Fruit fly (Drosophila melanogaster) whole organism, wandering third instar larva: Measurements from ENCODE around the gene CG42654.

Source experiments
- Abd-B ChIP-seq: fragments of >200 bp; optimal IDR thresholded peaks from 2 replicates; lab custom pipeline; 2017; ENCODE audit warnings: missing biosample characterization, missing genetic modification characterization
- CG32264 ChIP-seq: fragments of 200-800 bp; sonication (Bioruptor generic); optimal IDR thresholded peaks from 2 replicates; lab custom pipeline; 2016; ENCODE audit warnings: missing biosample characterization, missing genetic modification characterization
- CG9705 ChIP-seq: fragments of 200-800 bp; sonication (Bioruptor generic); optimal IDR thresholded peaks from 2 replicates; lab custom pipeline; 2018; ENCODE audit warnings: missing biosample characterization, mild to moderate bottlenecking, missing genetic modification characterization
- Dfd ChIP-seq: fragments of >200 bp; optimal IDR thresholded peaks from 2 replicates; lab custom pipeline; 2017; ENCODE audit warnings: missing biosample characterization, missing genetic modification characterization
- GATAd ChIP-seq: sonication (Bioruptor generic); optimal IDR thresholded peaks from 2 replicates; lab custom pipeline; 2016; ENCODE audit warnings: missing biosample characterization, missing genetic modification characterization
- HLH106 ChIP-seq: fragments of 200-800 bp; optimal IDR thresholded peaks from 3 replicates; lab custom pipeline; 2019; ENCODE audit warnings: missing biosample characterization, mild to moderate bottlenecking, missing genetic modification characterization, moderate library complexity
- Hnf4 ChIP-seq: fragments of 200-800 bp; sonication (Bioruptor generic); optimal IDR thresholded peaks from 2 replicates; lab custom pipeline; 2016; ENCODE audit warnings: missing biosample characterization, mild to moderate bottlenecking, missing genetic modification characterization
- Hr78 ChIP-seq: fragments of >200 bp; optimal IDR thresholded peaks from 2 replicates; lab custom pipeline; 2017; ENCODE audit warnings: missing biosample characterization, missing genetic modification characterization
- Hr83 ChIP-seq: fragments of 200-300 bp; sonication (Bioruptor generic); optimal IDR thresholded peaks from 2 replicates; lab custom pipeline; 2016; ENCODE audit warnings: missing biosample characterization, mild to moderate bottlenecking, missing genetic modification characterization, moderate library complexity; ENCODE audit not compliant: poor library complexity, severe bottlenecking
- Jra ChIP-seq: sonication (Bioruptor generic); optimal IDR thresholded peaks from 2 replicates; lab custom pipeline; 2016; ENCODE audit warnings: missing biosample characterization, missing genetic modification characterization
- Mio ChIP-seq: sonication (Bioruptor generic); optimal IDR thresholded peaks from 2 replicates; lab custom pipeline; 2016; ENCODE audit warnings: missing biosample characterization, missing genetic modification characterization
- N ChIP-seq: fragments of >200 bp; optimal IDR thresholded peaks from 2 replicates; lab custom pipeline; 2018; ENCODE audit warnings: missing biosample characterization, missing external identifiers, missing genetic modification characterization
- OdsH ChIP-seq: fragments of 200-800 bp; sonication (Bioruptor generic); optimal IDR thresholded peaks from 2 replicates; lab custom pipeline; 2016; ENCODE audit warnings: missing biosample characterization, mild to moderate bottlenecking, missing genetic modification characterization
- Rel ChIP-seq, 2 experiments: fragments of 200-800 bp; sonication (Bioruptor generic) in 1 of 2; optimal IDR thresholded peaks; 2 replicates in 1 of 2; 3 replicates in 1 of 2; lab custom pipeline; 2016 to 2019; ENCODE audit warnings: mild to moderate bottlenecking in 2 of 2, missing biosample characterization in 2 of 2, missing genetic modification characterization in 2 of 2, moderate library complexity in 1 of 2
- Vsx2 ChIP-seq: fragments of 200-300, 225-300 bp; sonication (Bioruptor generic); optimal IDR thresholded peaks from 2 replicates; lab custom pipeline; 2018; ENCODE audit warnings: missing biosample characterization, missing genetic modification characterization; ENCODE audit not compliant: partially characterized antibody
- br ChIP-seq: fragments of 200-800 bp; sonication (Bioruptor generic); optimal IDR thresholded peaks from 2 replicates; lab custom pipeline; 2016; ENCODE audit warnings: missing biosample characterization, missing genetic modification characterization
- brk ChIP-seq: fragments of 200-800 bp; sonication (Bioruptor generic); optimal IDR thresholded peaks from 2 replicates; lab custom pipeline; 2016; ENCODE audit warnings: missing biosample characterization, mild to moderate bottlenecking, missing genetic modification characterization
- dl ChIP-seq, 2 experiments: fragments of 175-275, 200-275 bp in 1 of 2; fragments of 200-275 bp in 1 of 2; sonication (Bioruptor generic); optimal IDR thresholded peaks; lab custom pipeline; 2018; ENCODE audit warnings: mild to moderate bottlenecking in 2 of 2, missing biosample characterization in 2 of 2, missing genetic modification characterization in 2 of 2, moderate library complexity in 2 of 2; ENCODE audit not compliant: partially characterized antibody in 2 of 2, insufficient read depth in 1 of 2
- dsf ChIP-seq: sonication (Bioruptor generic); optimal IDR thresholded peaks from 2 replicates; lab custom pipeline; 2016; ENCODE audit warnings: missing biosample characterization, missing genetic modification characterization, borderline replicate concordance
- foxo ChIP-seq, 2 experiments: fragments of 200-800 bp; sonication (Bioruptor generic); optimal IDR thresholded peaks; 2 replicates in 1 of 2; 3 replicates in 1 of 2; lab custom pipeline; 2016 to 2017; ENCODE audit warnings: missing biosample characterization in 2 of 2, missing genetic modification characterization in 2 of 2
- h ChIP-seq: fragments of 200-800 bp; sonication (Bioruptor generic); optimal IDR thresholded peaks from 3 replicates; lab custom pipeline; 2016; ENCODE audit warnings: missing biosample characterization, mild to moderate bottlenecking, missing genetic modification characterization
- jim ChIP-seq: fragments of 175-275, 200-325 bp; sonication (Bioruptor generic); optimal IDR thresholded peaks from 2 replicates; lab custom pipeline; 2016; ENCODE audit warnings: missing biosample characterization, mild to moderate bottlenecking, missing genetic modification characterization
- psq ChIP-seq: fragments of 200-800 bp; sonication (Bioruptor generic); optimal IDR thresholded peaks from 3 replicates; lab custom pipeline; 2017; ENCODE audit warnings: missing biosample characterization, mild to moderate bottlenecking, missing genetic modification characterization, moderate library complexity
- rgr ChIP-seq: fragments of 200-800 bp; sonication (Bioruptor generic); optimal IDR thresholded peaks from 3 replicates; lab custom pipeline; 2016; ENCODE audit warnings: missing biosample characterization, mild to moderate bottlenecking, missing genetic modification characterization
- sage ChIP-seq: fragments of 200-800 bp; sonication (Bioruptor generic); optimal IDR thresholded peaks from 2 replicates; lab custom pipeline; 2016; ENCODE audit warnings: missing biosample characterization, mild to moderate bottlenecking, missing genetic modification characterization
- sv ChIP-seq: fragments of 200-800 bp; sonication (Bioruptor generic); optimal IDR thresholded peaks from 3 replicates; lab custom pipeline; 2016; ENCODE audit warnings: missing biosample characterization, missing genetic modification characterization
- tai ChIP-seq: sonication (Bioruptor generic); optimal IDR thresholded peaks from 2 replicates; lab custom pipeline; 2016; ENCODE audit warnings: missing biosample characterization, missing genetic modification characterization
- woc ChIP-seq: sonication (Bioruptor generic); optimal IDR thresholded peaks from 2 replicates; lab custom pipeline; 2016; ENCODE audit warnings: missing biosample characterization, mild to moderate bottlenecking, missing genetic modification characterization

The CG42654 gene

dm6 chr3L:19979592-19979991 is 25.3 kb upstream of the CG42654 start, which contains the start of gene CG14182:
Gene CG14182, minus strand, starts transcription at chr3L:19979812.
- TF ChIP-seq Jra (GFP tag; lab: Kevin White, UChicago) (no peak), woc (no peak), psq (no peak), sv (GFP tag; lab: Kevin White, UChicago) (no peak), br (GFP tag; lab: Kevin White, UChicago) (no peak), dsf (GFP tag; lab: Kevin White, UChicago) (no peak), Mio (GFP tag; lab: Kevin White, UChicago) (no peak), dl (GFP tag; optimal IDR thresholded peaks at IDR 0.05; lab: Kevin White, UChicago; ENCODE audit: insufficient read depth in 1 of 2, partially characterized antibody in 2 of 2) (no peak), Hr78 (GFP tag; lab: Kevin White, UChicago) (no peak), CG9705 (no peak), GATAd (no peak), Hr83 (GFP tag; lab: Kevin White, UChicago) (no peak)
- TF ChIP-seq, all 38 proteins: peak for 0

dm6 chr3L:19978088-19978487 is 23.8 kb upstream of the CG42654 start:
- TF ChIP-seq foxo (GFP tag; optimal IDR thresholded peaks at IDR 0.05; lab: Kevin White, UChicago): no peak

dm6 chr3L:19968725-19969598 is 14.6 kb upstream of the CG42654 start:
- no peak for TF ChIP-seq Dfd (GFP tag; lab: Kevin White, UChicago)
- no peak for TF ChIP-seq jim (GFP tag; lab: Kevin White, UChicago)
- TF ChIP-seq sv (GFP tag; lab: Kevin White, UChicago): no peak
- TF ChIP-seq, all 38 proteins: peak for 0

DNA sequence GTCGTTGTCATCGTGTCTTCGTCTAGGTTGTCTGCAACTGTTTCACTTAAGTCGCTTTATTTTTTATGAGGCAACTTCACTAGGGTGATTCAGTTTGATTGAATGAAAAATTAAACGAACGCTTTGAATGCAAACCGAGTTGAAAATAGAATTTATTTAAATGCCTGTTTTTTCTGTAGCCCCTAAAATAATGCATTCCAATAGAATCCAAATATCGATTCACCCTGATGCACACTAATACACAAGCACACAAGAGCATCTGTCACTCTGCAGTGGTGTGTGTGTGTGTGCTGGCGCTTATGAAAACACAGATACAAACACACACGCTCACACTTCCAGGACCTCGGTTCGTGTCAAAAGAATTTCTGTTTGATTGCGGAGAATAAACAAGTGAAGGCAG is 7.5 kb upstream of the CG42654 start:
- TF ChIP-seq rgr (GFP tag; lab: Kevin White, UChicago) (peak; percentile 7), Hnf4 (no peak), Vsx2 (no peak)

- TF ChIP-seq Jra (GFP tag; lab: Kevin White, UChicago) (no peak), woc (no peak), Abd-B (GFP tag; lab: Kevin White, UChicago) (no peak), N (no peak), psq (no peak), h (GFP tag; lab: Kevin White, UChicago) (no peak), brk (GFP tag; lab: Kevin White, UChicago) (no peak), CG32264 (GFP tag; lab: Kevin White, UChicago) (no peak), Mio (GFP tag; lab: Kevin White, UChicago) (no peak), HLH106 (no peak), Dfd (GFP tag; lab: Kevin White, UChicago) (no peak), br (GFP tag; lab: Kevin White, UChicago) (no peak), CG9705 (no peak), dl (GFP tag; optimal IDR thresholded peaks at IDR 0.05; lab: Kevin White, UChicago; ENCODE audit: insufficient read depth in 1 of 2, partially characterized antibody in 2 of 2) (no peak)
These were observed 1.4 kb upstream of the CG42654 start, which contains the start of gene CG42263 for dm6 chr3L:19955699-19956098. Gene CG42263, minus strand, starts transcription at chr3L:19955799.

dm6 chr3L:19953612-19954011 is 714 bp downstream of the CG42654 start, which contains the start of gene CG42655:
Gene CG42655, minus strand, starts transcription at chr3L:19953712.
- TF ChIP-seq dl (GFP tag; optimal IDR thresholded peaks at IDR 0.05; lab: Kevin White, UChicago; ENCODE audit: insufficient read depth in 1 of 2, partially characterized antibody in 2 of 2) (no peak), GATAd (no peak), HLH106 (no peak), OdsH (no peak), rgr (GFP tag; lab: Kevin White, UChicago) (no peak), sage (GFP tag; lab: Kevin White, UChicago) (no peak), Rel (GFP tag; optimal IDR thresholded peaks at IDR 0.05; lab: Kevin White, UChicago) (no peak), Rel (tag; optimal IDR thresholded peaks at IDR 0.05; lab: Kevin White, UChicago) (no peak), tai (no peak), brk (GFP tag; lab: Kevin White, UChicago) (no peak), Hnf4 (no peak), foxo (GFP tag; optimal IDR thresholded peaks at IDR 0.05; lab: Kevin White, UChicago) (no peak), Mio (GFP tag; lab: Kevin White, UChicago) (no peak), psq (no peak), Jra (GFP tag; lab: Kevin White, UChicago) (no peak), woc (no peak), N (no peak), CG9705 (no peak)
